Fruit fly (Drosophila melanogaster) whole organism, embryonic: ENCODE data around the gene CG13063.

Source experiments
- CG12155 ChIP-seq: fragments of 200-800 bp; sonication (Bioruptor generic); optimal IDR thresholded peaks from 3 replicates; lab custom pipeline; 2016; ENCODE audit warnings: missing biosample characterization, missing genetic modification characterization
- CG18599 ChIP-seq: fragments of 200-800 bp; sonication (Bioruptor generic); optimal IDR thresholded peaks from 3 replicates; lab custom pipeline; 2017; ENCODE audit warnings: missing biosample characterization, missing genetic modification characterization, mild to moderate bottlenecking, moderate library complexity, missing genetic modification reagents

DNA sequence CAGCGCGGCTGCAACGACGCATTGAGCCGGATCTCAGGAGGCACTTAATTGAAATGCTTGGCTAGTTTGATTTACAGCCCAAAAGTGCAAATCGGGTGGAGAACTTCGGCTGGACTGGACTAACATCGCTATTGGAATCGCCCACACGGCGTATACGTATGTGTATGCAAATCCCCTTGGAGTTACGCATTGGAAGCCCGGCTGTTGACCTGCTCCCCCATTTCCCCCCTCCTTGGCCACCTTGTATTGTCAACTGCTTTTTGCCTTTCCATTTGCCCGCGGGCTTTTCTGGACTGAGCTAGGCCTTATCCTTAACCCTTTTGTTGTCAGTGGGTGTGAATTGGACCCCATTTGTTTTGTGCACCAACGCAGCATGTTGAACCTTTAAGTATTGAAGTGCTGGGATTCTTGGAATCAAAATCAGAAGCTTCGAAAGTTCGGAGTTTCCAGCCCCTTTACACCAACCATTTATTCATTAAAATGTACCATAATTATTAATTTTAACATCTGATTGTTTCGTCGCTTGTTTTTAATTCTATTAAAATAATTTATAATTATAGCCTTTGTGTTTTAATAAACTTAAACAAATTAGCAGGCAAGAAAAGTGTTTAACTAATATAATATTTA, 30.9 kb upstream of the CG13063 start:
- TF ChIP-seq CG18599 (GFP tag; lab: Kevin White, UChicago) (no peak), CG12155 (GFP tag; lab: Kevin White, UChicago) (no peak)
